Fruit fly (Drosophila melanogaster): ENCODE measurements around the gene CG8925.

Gene CG8925

dm6 chr3R:16208106-16208780, 36.5 kb downstream of the CG8925 start (continued):
- TF ChIP-seq achi (GFP tag; optimal IDR thresholded peaks at IDR 0.05) (peak; percentile 77), fd85E (GFP tag; optimal IDR thresholded peaks at IDR 0.05) (peak; percentile 55), dac (GFP tag; optimal IDR thresholded peaks at IDR 0.05) (peak; percentile 70), Sox15 (GFP tag; optimal IDR thresholded peaks at IDR 0.05) (no peak), dsx (GFP tag; optimal IDR thresholded peaks at IDR 0.05; ENCODE audit: poor library complexity, severe bottlenecking) (peak; percentile 92), CG32006 (GFP tag; optimal IDR thresholded peaks at IDR 0.05) (peak; percentile 63), salr (GFP tag; optimal IDR thresholded peaks at IDR 0.05) (peak; percentile 53 to 83), esn (GFP tag; optimal IDR thresholded peaks at IDR 0.05) (peak; percentile 8), CG6792 (GFP tag; optimal IDR thresholded peaks at IDR 0.05) (peak; percentile 84), pdm3 (GFP tag; optimal IDR thresholded peaks at IDR 0.05) (peak; percentile 47), OdsH (GFP tag; optimal IDR thresholded peaks at IDR 0.05) (peak; percentile 33), CG34406 (GFP tag; optimal IDR thresholded peaks at IDR 0.05) (peak; percentile 76), Gug (GFP tag; IDR thresholded peaks at IDR 0.05) (peak; percentile 56), svp (GFP tag) (peak; percentile 39), CG31627 (GFP tag; optimal IDR thresholded peaks at IDR 0.05) (no peak), CG11902 (GFP tag; optimal IDR thresholded peaks at IDR 0.05) (no peak), CG6163 (GFP tag; IDR thresholded peaks at IDR 0.05) (peak; percentile 95), CG6808 (GFP tag; optimal IDR thresholded peaks at IDR 0.05) (peak; percentile 94), Hr4 (GFP tag; optimal IDR thresholded peaks at IDR 0.05) (no peak), CG11294 (GFP tag; IDR thresholded peaks at IDR 0.05) (no peak; the same call in 1 of the 2 replicates), CG4318 (GFP tag; optimal IDR thresholded peaks at IDR 0.05) (no peak), ss (GFP tag; optimal IDR thresholded peaks at IDR 0.05) (peak; percentile 95 to 98), Hr38 (GFP tag; optimal IDR thresholded peaks at IDR 0.05) (no peak), Hr39 (GFP tag; optimal IDR thresholded peaks at IDR 0.05) (no peak), Lpt (GFP tag; optimal IDR thresholded peaks at IDR 0.05) (peak; percentile 91), CG10669 (GFP tag; optimal IDR thresholded peaks at IDR 0.05) (peak; percentile 90), topi (GFP tag; optimal IDR thresholded peaks at IDR 0.05) (peak; percentile 54)

- peak; percentile 78 for TF ChIP-seq esn (GFP tag; optimal IDR thresholded peaks at IDR 0.05)
- TF ChIP-seq Ets21C (GFP tag; optimal IDR thresholded peaks at IDR 0.05): no peak
- TF ChIP-seq CG11294 (GFP tag; IDR thresholded peaks at IDR 0.05): peak; percentile 15; the same call in 1 of the 2 replicates
- peak; percentile 75 for TF ChIP-seq CG10669 (GFP tag; optimal IDR thresholded peaks at IDR 0.05)
- peak; percentile 71 for TF ChIP-seq CG6163 (GFP tag; IDR thresholded peaks at IDR 0.05)
- TF ChIP-seq Sox14 (GFP tag; optimal IDR thresholded peaks at IDR 0.05): peak; percentile 56
- TF ChIP-seq OdsH (GFP tag; optimal IDR thresholded peaks at IDR 0.05): peak; percentile 74
- TF ChIP-seq acj6 (GFP tag; optimal IDR thresholded peaks at IDR 0.05): peak; percentile 77
- peak; percentile 80 for TF ChIP-seq CG4318 (GFP tag; optimal IDR thresholded peaks at IDR 0.05)
- peak; percentile 92 for TF ChIP-seq Eip78C (GFP tag)
- TF ChIP-seq CG16779 (tag; optimal IDR thresholded peaks at IDR 0.05): peak; percentile 67
- TF ChIP-seq cyc (GFP tag; optimal IDR thresholded peaks at IDR 0.05): peak; percentile 51
- peak; percentile 80 for TF ChIP-seq svp (GFP tag)
- peak; percentile 61 for TF ChIP-seq Met (GFP tag; optimal IDR thresholded peaks at IDR 0.05)
- peak; percentile 37 for TF ChIP-seq CG31627 (GFP tag; optimal IDR thresholded peaks at IDR 0.05)
- peak; percentile 41 for TF ChIP-seq Hr4 (GFP tag; optimal IDR thresholded peaks at IDR 0.05)
- peak; percentile 48 to 73 for TF ChIP-seq ss (GFP tag; optimal IDR thresholded peaks at IDR 0.05)
- TF ChIP-seq CG6792 (GFP tag; optimal IDR thresholded peaks at IDR 0.05): peak; percentile 6
- TF ChIP-seq CG8319 (GFP tag; optimal IDR thresholded peaks at IDR 0.05): no peak
- TF ChIP-seq eg (GFP tag; IDR thresholded peaks at IDR 0.05): peak; percentile 29; the same call in 2 of the 3 replicates
- TF ChIP-seq Eip93F (GFP tag; optimal IDR thresholded peaks at IDR 0.05): no peak
- TF ChIP-seq achi (GFP tag; optimal IDR thresholded peaks at IDR 0.05): peak; percentile 81
- peak; percentile 35 to 87 for TF ChIP-seq salr (GFP tag; optimal IDR thresholded peaks at IDR 0.05)
- TF ChIP-seq CG3919 (GFP tag; optimal IDR thresholded peaks at IDR 0.05): peak; percentile 50
- TF ChIP-seq CG6854 (GFP tag; optimal IDR thresholded peaks at IDR 0.05): peak; percentile 19
- no peak for TF ChIP-seq Blimp-1 (GFP tag; optimal IDR thresholded peaks at IDR 0.05)
- TF ChIP-seq CG8632 (GFP tag; optimal IDR thresholded peaks at IDR 0.05): peak; percentile 81
- peak; percentile 51 for TF ChIP-seq Smox (GFP tag; optimal IDR thresholded peaks at IDR 0.05)
- TF ChIP-seq lz (GFP tag; optimal IDR thresholded peaks at IDR 0.05): peak; percentile 54
- peak; percentile 52 for TF ChIP-seq CG6276 (GFP tag; optimal IDR thresholded peaks at IDR 0.05)
- peak; percentile 47 for TF ChIP-seq topi (GFP tag; optimal IDR thresholded peaks at IDR 0.05)
- peak; percentile 88 for TF ChIP-seq CG3032 (tag; optimal IDR thresholded peaks at IDR 0.05)
- peak; percentile 60 for TF ChIP-seq Sox15 (GFP tag; optimal IDR thresholded peaks at IDR 0.05)
- no peak for TF ChIP-seq dac (GFP tag; optimal IDR thresholded peaks at IDR 0.05)
- TF ChIP-seq Hr39 (GFP tag; optimal IDR thresholded peaks at IDR 0.05): peak; percentile 60
These were observed 37.3 kb downstream of the CG8925 start for dm6 chr3R:16208924-16209713.
